Fruit fly (Drosophila melanogaster) whole organism, adult: ENCODE measurements around the gene CG17819.

Experiments
- CG11617 ChIP-seq: fragments of 200-800 bp; sonication (Bioruptor generic); optimal IDR thresholded peaks from 2 replicates; lab custom pipeline; 2017; ENCODE audit warnings: mild to moderate bottlenecking, missing biosample characterization, missing genetic modification reagents, missing genetic modification characterization
- CG14711 ChIP-seq: fragments of 200-800 bp; sonication (Bioruptor generic); optimal IDR thresholded peaks from 2 replicates; lab custom pipeline; 2018; ENCODE audit warnings: missing biosample characterization, mild to moderate bottlenecking, missing genetic modification characterization, moderate library complexity
- CG33017 ChIP-seq: fragments of 200-800 bp; sonication (Bioruptor generic); optimal IDR thresholded peaks from 2 replicates; lab custom pipeline; 2018; ENCODE audit warnings: missing biosample characterization, mild to moderate bottlenecking, missing genetic modification characterization, moderate library complexity
- CG5204 ChIP-seq: fragments of 200-800 bp; sonication (Bioruptor generic); optimal IDR thresholded peaks from 2 replicates; lab custom pipeline; 2016; ENCODE audit warnings: missing biosample characterization, missing genetic modification characterization
- Clk ChIP-seq: fragments of 200-800 bp; sonication (Bioruptor generic); optimal IDR thresholded peaks from 2 replicates; lab custom pipeline; 2017; ENCODE audit warnings: missing biosample characterization, missing genetic modification characterization
- Hr96 ChIP-seq: fragments of 200-800 bp; sonication (Bioruptor generic); optimal IDR thresholded peaks from 2 replicates; lab custom pipeline; 2016; ENCODE audit warnings: missing biosample characterization, missing genetic modification characterization
- cic ChIP-seq: fragments of 200-800 bp; sonication (Bioruptor generic); optimal IDR thresholded peaks from 2 replicates; lab custom pipeline; 2017; ENCODE audit warnings: missing biosample characterization, mild to moderate bottlenecking, missing genetic modification characterization, moderate library complexity
- cnc ChIP-seq, 2 experiments: fragments of >200 bp; optimal IDR thresholded peaks; 2 replicates each; lab custom pipeline; 2017
- kay ChIP-seq: fragments of 200-800 bp; sonication (Bioruptor generic); peaks from one replicate; lab custom pipeline; 2016; ENCODE audit warnings: missing biosample characterization, missing genetic modification characterization, borderline replicate concordance
- ovo ChIP-seq: fragments of 200-800 bp; sonication (Bioruptor generic); optimal IDR thresholded peaks from 2 replicates; lab custom pipeline; 2016; ENCODE audit warnings: missing biosample characterization, missing genetic modification characterization
- tj ChIP-seq: fragments of 200-800 bp; sonication (Bioruptor generic); optimal IDR thresholded peaks from 3 replicates; lab custom pipeline; 2017; ENCODE audit warnings: missing biosample characterization, mild to moderate bottlenecking, missing genetic modification characterization, moderate library complexity
- toe ChIP-seq: fragments of 200-800 bp; sonication (Bioruptor generic); optimal IDR thresholded peaks from 2 replicates; lab custom pipeline; 2016; ENCODE audit warnings: missing biosample characterization, missing genetic modification characterization

DNA sequence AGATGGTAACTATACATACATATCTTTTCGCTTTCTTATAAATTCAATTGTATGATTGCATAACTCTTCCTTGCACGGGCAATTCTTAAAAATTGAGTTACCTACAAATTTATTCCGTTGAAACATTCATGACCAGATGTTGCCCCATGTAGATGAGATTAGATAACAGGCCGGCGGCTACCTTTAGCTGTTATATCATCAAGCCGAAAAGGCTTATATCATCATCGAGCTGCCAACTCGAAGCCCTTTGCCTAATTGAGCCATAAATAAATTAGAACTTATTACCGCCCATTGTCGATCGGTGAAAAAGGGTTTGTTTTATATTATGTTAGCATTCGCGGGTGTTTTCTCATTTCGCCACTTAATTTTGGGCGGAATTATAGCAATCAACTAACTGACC, 44.9 kb downstream of the CG17819 start:
- TF ChIP-seq ovo (GFP tag; lab: Kevin White, UChicago) (no peak), cic (GFP tag; lab: Kevin White, UChicago) (no peak), tj (GFP tag; lab: Kevin White, UChicago) (no peak), cnc (optimal IDR thresholded peaks at IDR 0.05; lab: Kevin White, UChicago) (no peak), toe (GFP tag; lab: Kevin White, UChicago) (no peak), CG14711 (tag; lab: Kevin White, UChicago) (no peak), kay (no peak), CG33017 (tag; lab: Kevin White, UChicago) (no peak), Hr96 (GFP tag; lab: Kevin White, UChicago) (no peak), Clk (GFP tag; lab: Kevin White, UChicago) (no peak), CG11617 (GFP tag; lab: Kevin White, UChicago) (no peak), CG5204 (GFP tag; lab: Kevin White, UChicago) (no peak)
